1 fruit fly cellular context compared by ENCODE assay signal in the genomic region with DNA sequence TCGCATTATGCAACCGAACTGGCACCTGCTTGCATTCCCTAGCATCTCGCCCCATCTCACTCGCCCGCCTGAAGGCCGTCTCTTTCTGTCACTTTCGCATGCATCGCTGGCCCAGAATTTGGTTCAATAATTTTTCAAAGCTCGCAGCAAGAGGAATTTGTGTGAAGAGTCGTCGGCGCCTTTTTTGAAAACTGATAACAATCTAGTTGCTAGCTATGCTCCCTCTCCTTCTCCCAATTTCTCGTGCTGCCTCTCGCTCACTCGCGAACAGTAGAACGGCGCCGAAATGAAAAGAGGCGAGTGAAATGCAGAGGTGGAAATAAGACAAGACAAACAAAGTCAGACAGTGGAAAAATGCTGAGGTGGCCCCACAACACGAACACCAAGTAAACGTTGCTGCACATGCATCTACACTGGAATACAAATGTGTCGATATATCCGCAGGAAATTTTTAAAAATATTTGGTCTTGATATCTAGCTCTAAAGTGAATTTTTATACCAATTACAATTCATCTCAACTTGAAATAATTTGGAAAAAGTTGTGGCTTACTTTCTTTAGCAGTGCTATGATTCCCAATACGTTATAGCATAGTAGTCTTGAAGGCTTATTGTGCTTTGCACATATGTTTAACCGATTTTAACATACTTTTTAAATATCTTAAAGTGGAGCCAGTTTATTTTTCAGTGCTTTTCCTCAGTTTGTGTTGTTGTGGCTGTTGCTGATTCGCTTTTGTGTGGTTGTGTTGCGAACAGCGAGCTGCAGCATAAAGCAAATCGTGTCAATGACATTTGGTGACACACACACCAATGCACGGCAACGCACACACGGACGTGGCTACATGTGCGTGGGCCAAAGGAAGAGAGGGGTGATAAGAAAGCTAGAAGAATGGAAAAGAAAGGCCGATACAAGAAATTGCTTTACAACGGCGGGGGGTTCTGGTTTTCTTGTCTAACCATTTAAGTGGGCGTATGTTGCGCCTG.
A peak's percentile ranks its signal among the peaks of the same experiment; 100 is the strongest.
TF ChIP-seq lines count a peak whose summit lies in the region.

No protein-coding gene starts in this region.

TF ChIP-seq in whole organism, embryonic, 481 proteins besides CTCF, POLR2A, EP300 and RAD21 (continued from another document and continues in another):
- TF ChIP-seq Optix (GFP tag; IDR thresholded peaks at IDR 0.05; lab: Robert Waterston, UW) (0 out of 3 replicates have a peak, but pooled peaks have one; percentile 33), kah (GFP tag; optimal IDR thresholded peaks at IDR 0.05; lab: Kevin White, UChicago) (peak; percentile 52), bsh (GFP tag; optimal IDR thresholded peaks at IDR 0.05; lab: Kevin White, UChicago) (peak; percentile 92 to 95), CG16813 (GFP tag; IDR thresholded peaks at IDR 0.05; lab: Robert Waterston, UW; ENCODE audit: partially characterized antibody) (no peak), run (tag; optimal IDR thresholded peaks at IDR 0.05; lab: Kevin White, UChicago) (peak; percentile 50), dati (GFP tag; IDR thresholded peaks at IDR 0.05; lab: Robert Waterston, UW) (no peak), CG2712 (tag; optimal IDR thresholded peaks at IDR 0.05; lab: Kevin White, UChicago) (peak; percentile 95), so (GFP tag; IDR thresholded peaks at IDR 0.05; lab: Robert Waterston, UW) (peak; percentile 50; the same call in 1 of the 3 replicates), CG11247 (GFP tag; IDR thresholded peaks at IDR 0.05; lab: Robert Waterston, UW) (no peak), CG17328 (GFP tag; IDR thresholded peaks at IDR 0.05; lab: Robert Waterston, UW) (peak; percentile 63), Antp (GFP tag; optimal IDR thresholded peaks at IDR 0.05; lab: Kevin White, UChicago) (peak; percentile 60), croc (GFP tag; conservative IDR thresholded peaks at IDR 0.05; lab: Robert Waterston, UW) (peak; percentile 88), CG8478 (optimal IDR thresholded peaks at IDR 0.05; lab: Kevin White, UChicago) (no peak), pan (optimal IDR thresholded peaks at IDR 0.05; lab: Kevin White, UChicago) (no peak), pan (GFP tag; optimal IDR thresholded peaks at IDR 0.05 in 1 of 2, IDR thresholded peaks at IDR 0.05 in 1 of 2) (peak in 1 of 2 experiments; percentile 58), NC2α (GFP tag; optimal IDR thresholded peaks at IDR 0.05; lab: Kevin White, UChicago) (peak; percentile 65), HHEX (GFP tag; optimal IDR thresholded peaks at IDR 0.05; lab: Kevin White, UChicago) (peak; percentile 61), CG3163 (GFP tag; optimal IDR thresholded peaks at IDR 0.05; lab: Kevin White, UChicago) (peak; percentile 17), Dad (GFP tag; optimal IDR thresholded peaks at IDR 0.05; lab: Kevin White, UChicago) (peak; percentile 29), CG15479 (GFP tag; optimal IDR thresholded peaks at IDR 0.05; lab: Kevin White, UChicago) (no peak), Gsc (GFP tag; IDR thresholded peaks at IDR 0.05; lab: Robert Waterston, UW) (peak; percentile 45; the same call in 1 of the 2 replicates), cato (GFP tag; optimal IDR thresholded peaks at IDR 0.05; lab: Kevin White, UChicago; ENCODE audit: borderline replicate concordance) (peak; percentile 70), sr (GFP tag; IDR thresholded peaks at IDR 0.05; lab: Robert Waterston, UW) (peak; percentile 96), CG8290 (GFP tag; optimal IDR thresholded peaks at IDR 0.05; lab: Kevin White, UChicago) (peak; percentile 66), CG8290 (tag; optimal IDR thresholded peaks at IDR 0.05; lab: Kevin White, UChicago) (peak in 1 of 2 experiments; percentile 26), YL-1 (GFP tag; optimal IDR thresholded peaks at IDR 0.05; lab: Kevin White, UChicago) (peak; percentile 28), CG11093 (GFP tag; IDR thresholded peaks at IDR 0.05; lab: Robert Waterston, UW) (peak; percentile 59; the same call in 2 of the 3 replicates), cas (GFP tag; IDR thresholded peaks at IDR 0.05; lab: Robert Waterston, UW) (no peak), CG6689 (GFP tag; IDR thresholded peaks at IDR 0.05; lab: Robert Waterston, UW) (peak; percentile 73), nau (GFP tag; optimal IDR thresholded peaks at IDR 0.05; lab: Kevin White, UChicago) (peak; percentile 72), CG15269 (tag; optimal IDR thresholded peaks at IDR 0.05; lab: Kevin White, UChicago) (peak; percentile 56), Meics (GFP tag; optimal IDR thresholded peaks at IDR 0.05; lab: Kevin White, UChicago) (peak; percentile 7), CHES-1-like (GFP tag; optimal IDR thresholded peaks at IDR 0.05; lab: Kevin White, UChicago) (no peak), her (GFP tag; optimal IDR thresholded peaks at IDR 0.05; lab: Kevin White, UChicago) (peak; percentile 17), ewg (GFP tag; optimal IDR thresholded peaks at IDR 0.05; lab: Kevin White, UChicago) (peak; percentile 85), CG12769 (tag; optimal IDR thresholded peaks at IDR 0.05; lab: Kevin White, UChicago) (no peak), CG16863 (GFP tag; optimal IDR thresholded peaks at IDR 0.05; lab: Kevin White, UChicago) (peak; percentile 80), salm (tag; optimal IDR thresholded peaks at IDR 0.05; lab: Kevin White, UChicago) (peak; percentile 76), CG32532 (GFP tag; IDR thresholded peaks at IDR 0.05; lab: Robert Waterston, UW) (no peak), HLHmδ (GFP tag; optimal IDR thresholded peaks at IDR 0.05; lab: Kevin White, UChicago) (no peak), CG17186 (GFP tag; optimal IDR thresholded peaks at IDR 0.05; lab: Kevin White, UChicago) (peak; percentile 84), CG8388 (GFP tag; optimal IDR thresholded peaks at IDR 0.05; lab: Kevin White, UChicago) (peak; percentile 91), jigr1 (GFP tag; IDR thresholded peaks at IDR 0.05; lab: Robert Waterston, UW) (peak; percentile 68; the same call in 2 of the 3 replicates), CoRest (tag; optimal IDR thresholded peaks at IDR 0.05; lab: Kevin White, UChicago) (peak; percentile 90), CG4820 (GFP tag; optimal IDR thresholded peaks at IDR 0.05; lab: Kevin White, UChicago) (peak; percentile 81), D19B (GFP tag; optimal IDR thresholded peaks at IDR 0.05; lab: Kevin White, UChicago) (no peak), Dp (GFP tag; optimal IDR thresholded peaks at IDR 0.05; lab: Kevin White, UChicago) (no peak), gcm2 (GFP tag; optimal IDR thresholded peaks at IDR 0.05; lab: Kevin White, UChicago) (peak; percentile 62), CG12219 (GFP tag; optimal IDR thresholded peaks at IDR 0.05; lab: Kevin White, UChicago) (peak; percentile 84), CG14965 (GFP tag; optimal IDR thresholded peaks at IDR 0.05; lab: Kevin White, UChicago; ENCODE audit: borderline replicate concordance) (no peak), CG32767 (GFP tag; IDR thresholded peaks at IDR 0.05; lab: Robert Waterston, UW) (peak; percentile 25; the same call in 1 of the 2 replicates), Mad (GFP tag; optimal IDR thresholded peaks at IDR 0.05; lab: Kevin White, UChicago) (peak; percentile 51), CG8924 (tag; optimal IDR thresholded peaks at IDR 0.05; lab: Kevin White, UChicago) (peak; percentile 87), fd96Cb (tag; optimal IDR thresholded peaks at IDR 0.05; lab: Kevin White, UChicago) (peak; percentile 90), ro (GFP tag; IDR thresholded peaks at IDR 0.05; lab: Robert Waterston, UW) (peak; percentile 66; the same call in 1 of the 2 replicates), CG9797 (GFP tag; optimal IDR thresholded peaks at IDR 0.05; lab: Kevin White, UChicago) (peak; percentile 4), dmrt11E (tag; optimal IDR thresholded peaks at IDR 0.05; lab: Kevin White, UChicago) (peak; percentile 88), Nf-YB (GFP tag; optimal IDR thresholded peaks at IDR 0.05; lab: Kevin White, UChicago) (peak; percentile 64), CG17361 (GFP tag; IDR thresholded peaks at IDR 0.05; lab: Robert Waterston, UW) (peak; percentile 91), CG13296 (GFP tag; optimal IDR thresholded peaks at IDR 0.05; lab: Kevin White, UChicago) (no peak), NC2β (GFP tag; optimal IDR thresholded peaks at IDR 0.05; lab: Kevin White, UChicago) (peak; percentile 75), E2f1 (GFP tag; IDR thresholded peaks at IDR 0.05; lab: Robert Waterston, UW) (peak; percentile 12; the same call in 1 of the 2 replicates), vnd (GFP tag; IDR thresholded peaks at IDR 0.05; lab: Robert Waterston, UW; ENCODE audit: partially characterized antibody) (no peak), Max (GFP tag; optimal IDR thresholded peaks at IDR 0.05; lab: Kevin White, UChicago) (peak; percentile 46), CG17612 (GFP tag; IDR thresholded peaks at IDR 0.05; lab: Robert Waterston, UW) (no peak), HLH4C (GFP tag; IDR thresholded peaks at IDR 0.05; lab: Robert Waterston, UW; ENCODE audit: partially characterized antibody) (no peak), Hr78 (GFP tag; optimal IDR thresholded peaks at IDR 0.05; lab: Kevin White, UChicago) (peak in 1 of 2 experiments; percentile 90), vfl (GFP tag; optimal IDR thresholded peaks at IDR 0.05; lab: Kevin White, UChicago) (no peak), CG11398 (GFP tag; optimal IDR thresholded peaks at IDR 0.05; lab: Kevin White, UChicago) (peak; percentile 73), Oli (tag; optimal IDR thresholded peaks at IDR 0.05; lab: Kevin White, UChicago) (peak; percentile 91), zen2 (GFP tag; IDR thresholded peaks at IDR 0.05; lab: Robert Waterston, UW; ENCODE audit: partially characterized antibody) (no peak), grau (tag; optimal IDR thresholded peaks at IDR 0.05; lab: Kevin White, UChicago) (peak; percentile 84), CG14441 (GFP tag; IDR thresholded peaks at IDR 0.05; lab: Robert Waterston, UW) (no peak), Rx (GFP tag; IDR thresholded peaks at IDR 0.05; lab: Robert Waterston, UW) (peak; percentile 24; the same call in 1 of the 2 replicates), Dref (GFP tag; IDR thresholded peaks at IDR 0.05; lab: Robert Waterston, UW) (no peak), scrt (GFP tag; optimal IDR thresholded peaks at IDR 0.05; lab: Kevin White, UChicago) (peak; percentile 20), Elba2 (GFP tag; optimal IDR thresholded peaks at IDR 0.05; lab: Kevin White, UChicago) (no peak), crc (GFP tag; optimal IDR thresholded peaks at IDR 0.05; lab: Kevin White, UChicago) (peak; percentile 56), CG9609 (GFP tag; optimal IDR thresholded peaks at IDR 0.05; lab: Kevin White, UChicago) (peak; percentile 62), Lhr (GFP tag; optimal IDR thresholded peaks at IDR 0.05; lab: Kevin White, UChicago) (peak; percentile 71), H2.0 (GFP tag; IDR thresholded peaks at IDR 0.05; lab: Robert Waterston, UW) (no peak), ftz-f1 (GFP tag; optimal IDR thresholded peaks at IDR 0.05; lab: Kevin White, UChicago) (no peak), Dek (tag; optimal IDR thresholded peaks at IDR 0.05; lab: Kevin White, UChicago) (peak; percentile 25), E2f2 (GFP tag; IDR thresholded peaks at IDR 0.05; lab: Robert Waterston, UW) (peak; percentile 32; the same call in 1 of the 2 replicates), maf-S (GFP tag; optimal IDR thresholded peaks at IDR 0.05; lab: Kevin White, UChicago) (peak; percentile 5), mam (GFP tag; optimal IDR thresholded peaks at IDR 0.05; lab: Kevin White, UChicago) (no peak), Taf1 (GFP tag; IDR thresholded peaks at IDR 0.05; lab: Robert Waterston, UW) (no peak), jumu (GFP tag; optimal IDR thresholded peaks at IDR 0.05; lab: Kevin White, UChicago) (peak; percentile 76), CG4424 (GFP tag; optimal IDR thresholded peaks at IDR 0.05; lab: Kevin White, UChicago) (peak; percentile 86), CG8359 (GFP tag; optimal IDR thresholded peaks at IDR 0.05; lab: Kevin White, UChicago; ENCODE audit: borderline replicate concordance) (peak; percentile 83), CG9817 (tag; optimal IDR thresholded peaks at IDR 0.05; lab: Kevin White, UChicago) (peak; percentile 50), B-H2 (GFP tag; optimal IDR thresholded peaks at IDR 0.05; lab: Kevin White, UChicago) (no peak), CG43689 (GFP tag; IDR thresholded peaks at IDR 0.05; lab: Robert Waterston, UW) (no peak), CG15696 (tag; optimal IDR thresholded peaks at IDR 0.05; lab: Kevin White, UChicago) (peak; percentile 30), CG10267 (tag; optimal IDR thresholded peaks at IDR 0.05; lab: Kevin White, UChicago) (peak; percentile 82), gt (GFP tag; IDR thresholded peaks at IDR 0.05; lab: Robert Waterston, UW) (peak; percentile 65), lola (GFP tag; optimal IDR thresholded peaks at IDR 0.05; lab: Kevin White, UChicago) (peak in 1 of 3 experiments; percentile 95), pita (GFP tag; optimal IDR thresholded peaks at IDR 0.05; lab: Kevin White, UChicago) (no peak), CG2116 (GFP tag; optimal IDR thresholded peaks at IDR 0.05; lab: Kevin White, UChicago) (peak; percentile 28), CG12299 (tag; optimal IDR thresholded peaks at IDR 0.05; lab: Kevin White, UChicago) (peak; percentile 71), GATAe (GFP tag; conservative IDR thresholded peaks at IDR 0.05; lab: Robert Waterston, UW) (no peak), CG3838 (GFP tag; optimal IDR thresholded peaks at IDR 0.05; lab: Kevin White, UChicago) (peak; percentile 9), CG13424 (tag; optimal IDR thresholded peaks at IDR 0.05; lab: Kevin White, UChicago) (peak; percentile 85), CG15601 (tag; optimal IDR thresholded peaks at IDR 0.05; lab: Kevin White, UChicago) (peak; percentile 94), CG8944 (GFP tag; optimal IDR thresholded peaks at IDR 0.05; lab: Kevin White, UChicago) (peak; percentile 72), ranshi (GFP tag; IDR thresholded peaks at IDR 0.05; lab: Robert Waterston, UW) (peak; percentile 7; the same call in 1 of the 2 replicates), CG31224 (GFP tag; IDR thresholded peaks at IDR 0.05; lab: Robert Waterston, UW) (no peak), CG34422 (GFP tag; IDR thresholded peaks at IDR 0.05; lab: Robert Waterston, UW) (peak; percentile 75; the same call in 2 of the 3 replicates), chif (GFP tag; optimal IDR thresholded peaks at IDR 0.05; lab: Kevin White, UChicago) (peak; percentile 65 to 87), inv (GFP tag; IDR thresholded peaks at IDR 0.05; lab: Robert Waterston, UW; ENCODE audit: partially characterized antibody) (no peak), NfI (GFP tag; optimal IDR thresholded peaks at IDR 0.05; lab: Kevin White, UChicago) (peak; percentile 56), wor (GFP tag; IDR thresholded peaks at IDR 0.05; lab: Robert Waterston, UW) (peak; percentile 71), Doc3 (GFP tag; IDR thresholded peaks at IDR 0.05; lab: Robert Waterston, UW; ENCODE audit: partially characterized antibody) (no peak), kay (GFP tag; optimal IDR thresholded peaks at IDR 0.05; lab: Kevin White, UChicago) (peak; percentile 54), Drgx (GFP tag; IDR thresholded peaks at IDR 0.05; lab: Robert Waterston, UW) (peak; percentile 91), zf30C (GFP tag; optimal IDR thresholded peaks at IDR 0.05; lab: Kevin White, UChicago) (peak; percentile 62)
